Worm (Caenorhabditis elegans) whole organism, early embryonic: ENCODE measurements around the gene F21C10.11.

Source experiments
- B0310.2 ChIP-seq: sonication (generic microtip); optimal IDR thresholded peaks from 2 replicates; lab custom pipeline; 2016; ENCODE audit warnings: mild to moderate bottlenecking, missing genetic modification characterization, missing compliant biosample characterization
- F13C5.2 ChIP-seq: sonication (generic microtip); optimal IDR thresholded peaks from 2 replicates; lab custom pipeline; 2017; ENCODE audit warnings: mild to moderate bottlenecking, missing genetic modification characterization, inconsistent platforms, missing compliant biosample characterization
- aly-1 ChIP-seq: sonication (generic microtip); optimal IDR thresholded peaks from 2 replicates; lab custom pipeline; 2016; ENCODE audit warnings: missing genetic modification characterization, missing compliant biosample characterization
- ama-1 ChIP-seq: fragments of 150-350 bp; optimal IDR thresholded peaks from 2 replicates; lab custom pipeline; 2014
- ceh-13 ChIP-seq: fragments of 200-800 bp; sonication (Bioruptor generic); optimal IDR thresholded peaks from 2 replicates; lab custom pipeline; 2018; ENCODE audit warnings: mild to moderate bottlenecking, missing genetic modification characterization, missing compliant biosample characterization
- ceh-36 ChIP-seq: sonication (generic microtip); optimal IDR thresholded peaks from 2 replicates; lab custom pipeline; 2016; ENCODE audit warnings: missing genetic modification characterization, inconsistent platforms, missing compliant biosample characterization
- ets-7 ChIP-seq: sonication (generic microtip); optimal IDR thresholded peaks from 2 replicates; lab custom pipeline; 2016; ENCODE audit warnings: missing genotype, missing genetic modification characterization, missing compliant biosample characterization
- flt-1 ChIP-seq: fragments of 200-800 bp; sonication (Bioruptor generic); IDR thresholded peaks from 2 replicates; pipeline ENCODE4 v1.3.6; 2022; ENCODE audit warnings: missing genetic modification characterization, missing compliant biosample characterization
- hmbx-1 ChIP-seq: sonication (generic microtip); optimal IDR thresholded peaks from 2 replicates; lab custom pipeline; 2016; ENCODE audit warnings: mild to moderate bottlenecking, missing genetic modification characterization, missing compliant biosample characterization
- hmg-4 ChIP-seq: fragments of 200-800 bp; sonication (Bioruptor generic); optimal IDR thresholded peaks from 2 replicates; lab custom pipeline; 2018; ENCODE audit warnings: mild to moderate bottlenecking, missing genetic modification characterization, missing compliant biosample characterization
- hnd-1 ChIP-seq: sonication (generic microtip); optimal IDR thresholded peaks from 2 replicates; lab custom pipeline; 2016; ENCODE audit warnings: missing genetic modification characterization, missing compliant biosample characterization
- pes-1 ChIP-seq: fragments of 200-800 bp; sonication (Bioruptor generic); IDR thresholded peaks from 2 replicates; pipeline ENCODE4 v1.3.6; 2022; ENCODE audit warnings: missing genetic modification reagents, missing genetic modification characterization, missing compliant biosample characterization
- scrt-1 ChIP-seq: fragments of 200-800 bp; sonication (Bioruptor generic); IDR thresholded peaks from 2 replicates; pipeline ENCODE4 v1.3.6; 2022; ENCODE audit warnings: missing genetic modification characterization, missing compliant biosample characterization
- sea-1 ChIP-seq: fragments of 200-800 bp; sonication (Bioruptor generic); conservative IDR thresholded peaks from 2 replicates; pipeline ENCODE4 v1.3.6; 2022; ENCODE audit warnings: missing genetic modification characterization, missing compliant biosample characterization
- tbx-11 ChIP-seq: fragments of 200-800 bp; sonication (Bioruptor generic); IDR thresholded peaks from 2 replicates; pipeline ENCODE4 v1.3.6; 2022; ENCODE audit warnings: missing genetic modification characterization, missing compliant biosample characterization
- tbx-37 ChIP-seq: fragments of 200-800 bp; sonication (Bioruptor generic); conservative IDR thresholded peaks from 2 replicates; pipeline ENCODE4 v1.3.6; 2022; ENCODE audit warnings: missing genetic modification reagents, missing genetic modification characterization, missing compliant biosample characterization
- tra-4 ChIP-seq: sonication (generic microtip); optimal IDR thresholded peaks from 2 replicates; lab custom pipeline; 2017; ENCODE audit warnings: missing genetic modification characterization, missing compliant biosample characterization

F21C10.11 gene

ce11 chrV:9098280-9098973 is 24.9 kb upstream of the F21C10.11 start, which contains the start of gene F21C10.9:
Gene F21C10.9 (minus strand): TSS chrV:9098696.
- TF ChIP-seq tra-4, result no peak

- TF ChIP-seq ceh-13 (GFP tag; lab: Kevin White, UChicago), result no peak
- TF ChIP-seq ama-1 (lab: Kevin White, UChicago), result no peak
- TF ChIP-seq hmbx-1 (tag; lab: Kevin White, UChicago), result no peak
- no peak for TF ChIP-seq tbx-11 (GFP tag; lab: Robert Waterston, UW)
- TF ChIP-seq pes-1 (GFP tag; lab: Robert Waterston, UW), result no peak
- TF ChIP-seq scrt-1 (GFP tag; lab: Robert Waterston, UW), result no peak
- TF ChIP-seq flt-1 (GFP tag; lab: Robert Waterston, UW), result no peak
- no peak for TF ChIP-seq aly-1 (tag; lab: Kevin White, UChicago)
- no peak for TF ChIP-seq hmg-4 (GFP tag; lab: Kevin White, UChicago)
- no peak for TF ChIP-seq ets-7
- no peak for TF ChIP-seq tbx-37
- no peak for TF ChIP-seq B0310.2 (tag; lab: Kevin White, UChicago)
- no peak for TF ChIP-seq ceh-36
- TF ChIP-seq tra-4, result no peak
- no peak for TF ChIP-seq sea-1 (GFP tag; lab: Robert Waterston, UW)
- TF ChIP-seq F13C5.2 (tag; lab: Kevin White, UChicago), result no peak
- TF ChIP-seq hnd-1 (tag; lab: Kevin White, UChicago), result no peak
These were observed 22.2 kb upstream of the F21C10.11 start, which contains the start of gene frpr-6 for ce11 chrV:9101062-9101461. Gene frpr-6 (minus strand): TSS chrV:9101162.

- TF ChIP-seq hmbx-1 (tag; lab: Kevin White, UChicago), result no peak
- no peak for TF ChIP-seq ceh-13 (GFP tag; lab: Kevin White, UChicago)
- TF ChIP-seq flt-1 (GFP tag; lab: Robert Waterston, UW), result no peak
- no peak for TF ChIP-seq scrt-1 (GFP tag; lab: Robert Waterston, UW)
- no peak for TF ChIP-seq tra-4
- no peak for TF ChIP-seq pes-1 (GFP tag; lab: Robert Waterston, UW)
- no peak for TF ChIP-seq sea-1 (GFP tag; lab: Robert Waterston, UW)
- no peak for TF ChIP-seq F13C5.2 (tag; lab: Kevin White, UChicago)
- TF ChIP-seq hnd-1 (tag; lab: Kevin White, UChicago), result no peak
- TF ChIP-seq tbx-37, result no peak
These were observed 15.1 kb upstream of the F21C10.11 start, which contains the start of gene F21C10.18 for ce11 chrV:9108219-9108618. Gene F21C10.18 (plus strand): TSS chrV:9108519.

- TF ChIP-seq ceh-36 (no peak), ets-7 (no peak), flt-1 (GFP tag; lab: Robert Waterston, UW) (no peak), hmg-4 (GFP tag; lab: Kevin White, UChicago) (no peak)
These were observed 14.0 kb upstream of the F21C10.11 start, which contains the start of gene pqn-31 for ce11 chrV:9109281-9109680. Gene pqn-31 (plus strand): TSS chrV:9109581.

- TF ChIP-seq sea-1 (GFP tag; lab: Robert Waterston, UW) (no peak), hmg-4 (GFP tag; lab: Kevin White, UChicago) (no peak), pes-1 (GFP tag; lab: Robert Waterston, UW) (no peak), ama-1 (lab: Kevin White, UChicago) (no peak), tbx-37 (no peak), tbx-11 (GFP tag; lab: Robert Waterston, UW) (no peak), B0310.2 (tag; lab: Kevin White, UChicago) (no peak), flt-1 (GFP tag; lab: Robert Waterston, UW) (no peak), ceh-13 (GFP tag; lab: Kevin White, UChicago) (no peak), hnd-1 (tag; lab: Kevin White, UChicago) (no peak), ets-7 (no peak), tra-4 (no peak), ceh-36 (no peak), hmbx-1 (tag; lab: Kevin White, UChicago) (no peak), aly-1 (tag; lab: Kevin White, UChicago) (no peak), scrt-1 (GFP tag; lab: Robert Waterston, UW) (no peak)
These were observed 11.3 kb upstream of the F21C10.11 start for ce11 chrV:9111957-9112356.

- TF ChIP-seq tbx-37 (no peak), pes-1 (GFP tag; lab: Robert Waterston, UW) (no peak), F13C5.2 (tag; lab: Kevin White, UChicago) (no peak), hmbx-1 (tag; lab: Kevin White, UChicago) (no peak), ets-7 (no peak), flt-1 (GFP tag; lab: Robert Waterston, UW) (no peak), tra-4 (no peak), ama-1 (lab: Kevin White, UChicago) (no peak), ceh-13 (GFP tag; lab: Kevin White, UChicago) (no peak), scrt-1 (GFP tag; lab: Robert Waterston, UW) (no peak), ceh-36 (no peak), hnd-1 (tag; lab: Kevin White, UChicago) (no peak), tbx-11 (GFP tag; lab: Robert Waterston, UW) (no peak), B0310.2 (tag; lab: Kevin White, UChicago) (no peak), sea-1 (GFP tag; lab: Robert Waterston, UW) (no peak), hmg-4 (GFP tag; lab: Kevin White, UChicago) (no peak), aly-1 (tag; lab: Kevin White, UChicago) (no peak)
These were observed 10.8 kb upstream of the F21C10.11 start, which contains the start of gene F21C10.7 for ce11 chrV:9112467-9112866. Gene F21C10.7 (plus strand): TSS chrV:9112767.

ce11 chrV:9122004-9122403 is 1.3 kb upstream of the F21C10.11 start, which contains the start of gene F21C10.13:
Gene F21C10.13 (plus strand): TSS chrV:9122304.
- TF ChIP-seq F13C5.2 (tag; lab: Kevin White, UChicago) (no peak), flt-1 (GFP tag; lab: Robert Waterston, UW) (no peak), aly-1 (tag; lab: Kevin White, UChicago) (no peak), hmg-4 (GFP tag; lab: Kevin White, UChicago) (no peak), hnd-1 (tag; lab: Kevin White, UChicago) (no peak), scrt-1 (GFP tag; lab: Robert Waterston, UW) (no peak)
